Worm (Caenorhabditis elegans) whole organism, late embryonic: ENCODE measurements around the gene C14E2.7.

ENCODE experiments used
- T23F11.4 ChIP-seq: fragments of 200-800 bp; sonication (Bioruptor generic); optimal IDR thresholded peaks from 2 replicates; lab custom pipeline; 2018; ENCODE audit warnings: mild to moderate bottlenecking, missing genetic modification characterization, missing compliant biosample characterization
- ama-1 ChIP-seq: fragments of 150-350 bp; optimal IDR thresholded peaks from 2 replicates; lab custom pipeline; 2014
- ceh-18 ChIP-seq: sonication (generic microtip); optimal IDR thresholded peaks from 2 replicates; lab custom pipeline; 2016; ENCODE audit warnings: missing genetic modification characterization, missing compliant biosample characterization
- ceh-19 ChIP-seq: fragments of 200-800 bp; sonication (Bioruptor generic); optimal IDR thresholded peaks from 2 replicates; lab custom pipeline; 2018; ENCODE audit warnings: mild to moderate bottlenecking, missing genetic modification characterization, missing compliant biosample characterization
- ceh-2 ChIP-seq: sonication (generic microtip); optimal IDR thresholded peaks from 2 replicates; lab custom pipeline; 2016; ENCODE audit warnings: missing genotype, missing genetic modification characterization, missing compliant biosample characterization
- ceh-48 ChIP-seq: sonication (generic microtip); optimal IDR thresholded peaks from 2 replicates; lab custom pipeline; 2016; ENCODE audit warnings: missing genetic modification characterization, inconsistent platforms, missing compliant biosample characterization
- ceh-6 ChIP-seq: fragments of 200-800 bp; sonication (Bioruptor generic); optimal IDR thresholded peaks from 2 replicates; lab custom pipeline; 2018; ENCODE audit warnings: mild to moderate bottlenecking, missing genetic modification characterization, missing compliant biosample characterization
- ceh-9 ChIP-seq: sonication (generic microtip); optimal IDR thresholded peaks from 2 replicates; lab custom pipeline; 2016; ENCODE audit warnings: mild to moderate bottlenecking, missing genetic modification characterization, inconsistent platforms, missing compliant biosample characterization
- dve-1 ChIP-seq: sonication (generic microtip); optimal IDR thresholded peaks from 2 replicates; lab custom pipeline; 2017; ENCODE audit warnings: antibody characterized with exemption, mild to moderate bottlenecking, missing genetic modification characterization, missing compliant biosample characterization
- eyg-1 ChIP-seq: sonication (generic microtip); optimal IDR thresholded peaks from 2 replicates; lab custom pipeline; 2016; ENCODE audit warnings: missing genotype, missing genetic modification characterization, missing compliant biosample characterization
- fkh-10 ChIP-seq: fragments of 150-350 bp; optimal IDR thresholded peaks from 2 replicates; lab custom pipeline; 2014; ENCODE audit warnings: missing biosample characterization, missing genetic modification reagents, missing genetic modification characterization
- hlh-13 ChIP-seq: fragments of 200-800 bp; sonication (Bioruptor generic); optimal IDR thresholded peaks from 2 replicates; lab custom pipeline; 2018; ENCODE audit warnings: mild to moderate bottlenecking, missing genetic modification characterization, missing compliant biosample characterization
- hlh-30 ChIP-seq: sonication (generic microtip); optimal IDR thresholded peaks from 2 replicates; lab custom pipeline; 2017; ENCODE audit warnings: antibody characterized with exemption, missing genetic modification characterization, missing compliant biosample characterization; ENCODE audit not compliant: insufficient read depth
- hlh-8 ChIP-seq: sonication (generic microtip); optimal IDR thresholded peaks from 2 replicates; lab custom pipeline; 2016; ENCODE audit warnings: missing genotype, missing genetic modification characterization, missing compliant biosample characterization
- lim-6 ChIP-seq: sonication (generic microtip); optimal IDR thresholded peaks from 2 replicates; lab custom pipeline; 2016; ENCODE audit warnings: missing genetic modification characterization, missing compliant biosample characterization
- npax-4 ChIP-seq: sonication (generic microtip); optimal IDR thresholded peaks from 2 replicates; lab custom pipeline; 2016; ENCODE audit warnings: missing genetic modification characterization, missing compliant biosample characterization
- odd-2 ChIP-seq: sonication (generic microtip); optimal IDR thresholded peaks from 2 replicates; lab custom pipeline; 2017; ENCODE audit warnings: antibody characterized with exemption, mild to moderate bottlenecking, missing genetic modification characterization, missing compliant biosample characterization
- pag-3 ChIP-seq: sonication (generic microtip); optimal IDR thresholded peaks from 2 replicates; lab custom pipeline; 2016; ENCODE audit warnings: missing compliant biosample characterization, missing genetic modification characterization, borderline replicate concordance
- pat-9 ChIP-seq: fragments of 200-800 bp; sonication (Bioruptor generic); optimal IDR thresholded peaks from 2 replicates; lab custom pipeline; 2018; ENCODE audit warnings: mild to moderate bottlenecking, missing genetic modification characterization, moderate library complexity, missing compliant biosample characterization
- pax-1 ChIP-seq: fragments of 150-350 bp; optimal IDR thresholded peaks from 2 replicates; lab custom pipeline; 2014; ENCODE audit warnings: missing biosample characterization, missing genetic modification characterization
- pha-2 ChIP-seq: sonication (generic microtip); optimal IDR thresholded peaks from 2 replicates; lab custom pipeline; 2017; ENCODE audit warnings: mild to moderate bottlenecking, missing genetic modification characterization, missing compliant biosample characterization
- pha-4 ChIP-seq: fragments of 150-350 bp; optimal IDR thresholded peaks from 2 replicates; lab custom pipeline; 2018; ENCODE audit warnings: missing biosample characterization, missing genetic modification reagents, missing genetic modification characterization
- pqm-1 ChIP-seq: sonication (generic microtip); optimal IDR thresholded peaks from 2 replicates; lab custom pipeline; 2016; ENCODE audit warnings: missing genetic modification characterization, missing compliant biosample characterization
- ref-2 ChIP-seq: sonication (generic microtip); optimal IDR thresholded peaks from 2 replicates; lab custom pipeline; 2016; ENCODE audit warnings: missing genetic modification characterization, missing compliant biosample characterization
- rnt-1 ChIP-seq: sonication (generic microtip); optimal IDR thresholded peaks from 2 replicates; lab custom pipeline; 2016; ENCODE audit warnings: missing genetic modification characterization, missing compliant biosample characterization
- sdc-2 ChIP-seq: sonication (generic microtip); optimal IDR thresholded peaks from 2 replicates; lab custom pipeline; 2016; ENCODE audit warnings: missing genotype, missing genetic modification characterization, missing compliant biosample characterization
- sox-2 ChIP-seq: fragments of 200-800 bp; sonication (Bioruptor generic); IDR thresholded peaks from 2 replicates; pipeline ENCODE4 v1.3.6; 2022; ENCODE audit warnings: missing genetic modification reagents, missing genetic modification characterization, missing compliant biosample characterization
- tbx-7 ChIP-seq: sonication (generic microtip); optimal IDR thresholded peaks from 2 replicates; lab custom pipeline; 2016; ENCODE audit warnings: missing genotype, missing genetic modification characterization, missing compliant biosample characterization
- ttx-3 ChIP-seq: sonication (generic microtip); optimal IDR thresholded peaks from 2 replicates; lab custom pipeline; 2016; ENCODE audit warnings: missing genetic modification reagents, missing genetic modification characterization, missing compliant biosample characterization
- unc-3 ChIP-seq, 2 experiments: fragments of 200-800 bp in 1 of 2; sonication (Bioruptor generic) in 1 of 2; sonication (generic microtip) in 1 of 2; conservative IDR thresholded peaks in 1 of 2; optimal IDR thresholded peaks in 1 of 2; 2 replicates each; pipeline versions ENCODE4 v1.3.6 to Lab custom; 2016 to 2022; ENCODE audit warnings: missing compliant biosample characterization in 2 of 2, missing genetic modification characterization in 2 of 2, missing genetic modification reagents in 1 of 2

The C14E2.7 gene

DNA sequence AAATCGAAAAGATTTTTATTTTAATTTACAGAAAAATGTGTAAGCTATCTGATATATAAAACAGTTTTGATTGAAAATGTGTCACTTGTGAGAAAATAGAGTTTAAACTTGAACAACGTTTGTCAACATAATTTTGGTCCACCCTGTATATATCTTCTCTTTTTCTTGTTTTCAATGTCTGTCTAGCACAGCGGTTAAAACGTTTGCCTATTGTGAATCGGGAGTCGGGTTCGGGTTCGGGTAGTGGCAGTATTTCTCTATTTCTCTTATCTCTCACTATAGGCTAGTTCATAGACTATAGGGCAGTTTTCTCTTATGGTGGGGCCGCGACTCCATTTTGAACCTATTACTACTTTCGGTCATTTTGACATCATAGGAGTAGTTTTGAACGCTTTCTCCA, 25.1 kb upstream of the C14E2.7 start:
- TF ChIP-seq hlh-13 (GFP tag; lab: Kevin White, UChicago), result no peak

DNA sequence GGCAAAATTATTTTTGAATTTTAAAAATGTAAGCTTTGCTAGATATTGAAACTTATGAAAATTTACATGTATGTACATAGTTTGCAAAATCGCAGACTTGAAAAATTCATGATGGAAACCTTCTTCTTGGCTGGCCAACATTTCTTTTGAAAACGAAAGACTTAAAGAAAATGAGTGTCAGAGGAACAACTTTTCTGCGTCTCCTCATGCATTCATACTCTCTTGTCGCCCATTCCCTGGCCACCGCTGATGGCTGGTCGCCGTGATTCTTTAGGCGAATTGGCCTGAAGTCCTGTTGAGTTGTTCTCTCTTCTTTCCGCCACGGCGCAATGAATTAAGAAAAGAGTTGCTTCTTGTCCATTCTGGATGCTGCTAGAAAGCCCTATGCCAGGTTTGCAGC, 20.1 kb upstream of the C14E2.7 start:
- no peak for TF ChIP-seq sdc-2
- TF ChIP-seq, all 69 proteins: peak for 0

DNA sequence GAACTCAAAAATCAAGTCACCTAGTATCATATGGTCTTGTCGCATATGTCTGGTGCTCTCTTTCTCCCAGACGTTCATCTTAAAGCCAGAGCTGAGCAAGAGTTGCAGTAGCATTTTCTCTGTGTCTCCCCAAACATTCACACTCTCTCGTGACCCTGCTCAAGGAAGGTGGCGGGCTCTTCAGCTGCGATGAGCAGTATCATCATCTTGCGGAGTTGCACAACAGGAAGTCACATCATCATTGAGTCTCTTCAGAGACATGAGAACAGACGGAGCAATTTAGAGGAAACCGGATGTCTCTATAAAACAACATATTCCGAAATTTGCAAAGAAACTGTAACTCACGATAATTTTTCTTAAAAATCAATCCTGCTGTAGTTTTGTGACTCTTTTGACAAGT, 17.7 kb upstream of the C14E2.7 start:
- TF ChIP-seq pha-2 (no peak), ceh-19 (no peak), unc-3 (GFP tag; conservative IDR thresholded peaks at IDR 0.05; lab: Robert Waterston, UW) (no peak), unc-3 (tag; optimal IDR thresholded peaks at IDR 0.05; lab: Kevin White, UChicago) (no peak), ref-2 (tag; lab: Kevin White, UChicago) (no peak), tbx-7 (tag; lab: Kevin White, UChicago) (no peak), ceh-6 (GFP tag; lab: Kevin White, UChicago) (no peak), pax-1 (no peak), odd-2 (tag; lab: Kevin White, UChicago) (no peak)

DNA sequence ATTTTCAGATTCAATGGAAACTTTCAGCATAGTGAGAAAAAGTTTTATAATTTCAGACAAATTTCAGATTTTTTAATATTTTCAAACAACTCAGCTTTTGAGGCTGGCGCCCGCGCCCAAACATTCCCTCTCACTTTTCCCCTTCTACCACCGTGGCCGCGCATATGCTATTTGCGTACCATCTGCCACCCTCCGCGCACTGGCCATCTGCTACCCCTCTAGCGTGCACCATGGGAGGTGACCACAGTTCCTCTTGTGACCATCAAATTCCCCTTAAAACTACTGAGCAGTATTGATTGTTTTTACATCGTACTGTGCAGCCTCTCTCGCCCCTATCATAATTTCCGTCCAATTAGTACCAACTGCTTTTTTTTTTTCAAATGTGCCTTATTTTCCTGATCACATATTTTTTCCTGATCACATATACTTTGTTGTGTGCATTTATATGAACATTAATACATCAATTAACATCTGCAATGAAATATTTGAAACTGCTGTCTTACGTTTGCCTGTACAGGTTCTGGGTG, 15.2 kb upstream of the C14E2.7 start, which contains the start of gene C14E2.11:
Gene C14E2.11 (plus strand): TSS at position 477 of the 527 bp plus-strand sequence.
- TF ChIP-seq hlh-8 (tag; lab: Kevin White, UChicago) (no peak), sdc-2 (peak; percentile 23)

ce11 chrX:1811436-1811835, 4.8 kb upstream of the C14E2.7 start, which contains the start of gene C14E2.3:
Gene C14E2.3 (minus strand): TSS chrX:1811536.
- no peak for TF ChIP-seq T23F11.4 (GFP tag; lab: Kevin White, UChicago)
- TF ChIP-seq dve-1, result no peak
- TF ChIP-seq eyg-1 (tag; lab: Kevin White, UChicago), result no peak
- no peak for TF ChIP-seq sox-2
- no peak for TF ChIP-seq hlh-30 (tag; lab: Kevin White, UChicago)
- TF ChIP-seq pag-3, result no peak
- no peak for TF ChIP-seq fkh-10 (GFP tag; lab: Kevin White, UChicago)
- no peak for TF ChIP-seq npax-4 (tag; lab: Kevin White, UChicago)
- TF ChIP-seq pqm-1 (tag; lab: Kevin White, UChicago), result no peak
- no peak for TF ChIP-seq ceh-48 (tag; lab: Kevin White, UChicago)
- TF ChIP-seq ceh-9 (tag; lab: Kevin White, UChicago), result no peak
- no peak for TF ChIP-seq lim-6 (tag; lab: Kevin White, UChicago)
- TF ChIP-seq ceh-2 (tag; lab: Kevin White, UChicago), result no peak
- TF ChIP-seq pat-9 (tag; lab: Kevin White, UChicago), result no peak
- TF ChIP-seq ceh-6 (GFP tag; lab: Kevin White, UChicago), result no peak
- TF ChIP-seq pha-4 (tag; lab: Kevin White, UChicago), result no peak
- TF ChIP-seq rnt-1 (tag; lab: Kevin White, UChicago), result no peak
- TF ChIP-seq hlh-13 (GFP tag; lab: Kevin White, UChicago), result no peak

DNA sequence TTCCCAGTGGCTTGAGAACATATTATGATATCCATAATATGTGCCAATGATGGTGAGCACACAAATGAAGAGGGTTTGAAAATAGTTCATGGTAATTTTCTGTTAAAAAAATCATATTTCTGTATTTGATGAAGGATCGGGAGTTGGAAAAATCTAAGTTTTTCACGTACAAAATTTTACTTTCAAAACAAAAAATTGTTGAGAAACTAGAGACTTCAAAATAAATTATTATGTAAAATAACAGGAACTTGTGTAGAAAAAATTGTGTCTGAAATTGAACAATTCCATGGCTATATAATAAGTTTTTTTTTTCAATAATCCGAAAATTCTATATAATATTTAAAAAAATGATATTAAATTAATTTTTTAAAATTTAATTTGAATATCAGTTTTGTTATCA, 5.0 kb downstream of the C14E2.7 start, which contains the start of gene C14E2.4:
Gene C14E2.4 (minus strand): TSS at position 101 of the 400 bp plus-strand sequence.
- TF ChIP-seq ceh-18 (no peak), ama-1 (lab: Kevin White, UChicago) (no peak), ttx-3 (tag; lab: Kevin White, UChicago) (no peak)
